Fruit fly (Drosophila melanogaster) whole organism, embryonic: ENCODE measurements around the gene wda.
A peak's percentile ranks its signal among the peaks of the same experiment; 100 is the strongest.

Experiments used
- Antp ChIP-seq: fragments of 200-800 bp; sonication (Bioruptor generic); optimal IDR thresholded peaks from 3 replicates; lab custom pipeline; 2016; ENCODE audit warnings: missing biosample characterization, missing genetic modification characterization
- CG11695 ChIP-seq: fragments of 200-800 bp; sonication (Bioruptor generic); IDR thresholded peaks from 3 replicates; pipeline ENCODE4 v1.3.6; 2022; ENCODE audit warnings: missing biosample characterization, missing genetic modification characterization
- CG12104 ChIP-seq: fragments of 200-800 bp; sonication (Bioruptor generic); optimal IDR thresholded peaks from 3 replicates; lab custom pipeline; 2016; ENCODE audit warnings: missing biosample characterization, missing genetic modification characterization
- CG12942 ChIP-seq: fragments of 200-800 bp; sonication (Bioruptor generic); optimal IDR thresholded peaks from 3 replicates; lab custom pipeline; 2016; ENCODE audit warnings: missing biosample characterization, missing genetic modification characterization
- CG14667 ChIP-seq: fragments of 200-800 bp; sonication (Bioruptor generic); IDR thresholded peaks from 2 replicates; pipeline ENCODE4 v1.3.6; 2022; ENCODE audit warnings: missing biosample characterization, missing genetic modification characterization
- CG15011 ChIP-seq: fragments of 200-800 bp; sonication (Bioruptor generic); optimal IDR thresholded peaks from 3 replicates; lab custom pipeline; 2018; ENCODE audit warnings: missing biosample characterization, mild to moderate bottlenecking, missing genetic modification characterization
- CG16813 ChIP-seq: fragments of 200-800 bp; sonication (Bioruptor generic); IDR thresholded peaks from 3 replicates; pipeline ENCODE4 v1.3.6; 2022; ENCODE audit warnings: missing biosample characterization, missing genetic modification characterization; ENCODE audit not compliant: partially characterized antibody
- CG16815 ChIP-seq: fragments of 200-800 bp; sonication (Bioruptor generic); optimal IDR thresholded peaks from 3 replicates; lab custom pipeline; 2017; ENCODE audit warnings: missing biosample characterization, mild to moderate bottlenecking, missing genetic modification characterization
- CG17186 ChIP-seq: fragments of 200-800 bp; sonication (Bioruptor generic); optimal IDR thresholded peaks from 3 replicates; lab custom pipeline; 2017; ENCODE audit warnings: missing biosample characterization, missing genetic modification reagents, missing genetic modification characterization
- CG17328 ChIP-seq: fragments of 200-800 bp; sonication (Bioruptor generic); IDR thresholded peaks from 2 replicates; pipeline ENCODE4 v1.3.6; 2022; ENCODE audit warnings: missing biosample characterization, missing genetic modification characterization
- CG18619 ChIP-seq: fragments of 200-800 bp; sonication (Bioruptor generic); optimal IDR thresholded peaks from 3 replicates; lab custom pipeline; 2017; ENCODE audit warnings: missing biosample characterization, mild to moderate bottlenecking, missing genetic modification characterization
- CG2202 ChIP-seq: fragments of 200-800 bp; sonication (Bioruptor generic); optimal IDR thresholded peaks from 2 replicates; lab custom pipeline; 2018; ENCODE audit warnings: missing biosample characterization, mild to moderate bottlenecking, missing genetic modification characterization
- CG2678 ChIP-seq: fragments of 200-800 bp; sonication (Bioruptor generic); optimal IDR thresholded peaks from 3 replicates; lab custom pipeline; 2019; ENCODE audit warnings: missing biosample characterization, mild to moderate bottlenecking, missing genetic modification characterization, moderate library complexity
- CG30020 ChIP-seq: fragments of 200-800 bp; optimal IDR thresholded peaks from 2 replicates; lab custom pipeline; 2019; ENCODE audit warnings: missing biosample characterization, mild to moderate bottlenecking, missing genetic modification characterization, moderate library complexity
- CG3065 ChIP-seq: fragments of 200-800 bp; sonication (Bioruptor generic); optimal IDR thresholded peaks from 2 replicates; lab custom pipeline; 2016; ENCODE audit warnings: missing biosample characterization, missing genetic modification characterization
- CG31441 ChIP-seq: fragments of 200-800 bp; sonication (Bioruptor generic); IDR thresholded peaks from 2 replicates; pipeline ENCODE4 v1.3.6; 2022; ENCODE audit warnings: missing biosample characterization, missing genetic modification characterization
- CG32532 ChIP-seq: fragments of 200-800 bp; sonication (Bioruptor generic); IDR thresholded peaks from 2 replicates; pipeline ENCODE4 v1.3.6; 2022; ENCODE audit warnings: missing biosample characterization, missing genetic modification characterization
- CG33213 ChIP-seq: fragments of 200-800 bp; sonication (Bioruptor generic); optimal IDR thresholded peaks from 3 replicates; lab custom pipeline; 2016; ENCODE audit warnings: missing biosample characterization, missing genetic modification characterization
- CG4854 ChIP-seq: fragments of 200-800 bp; sonication (Bioruptor generic); optimal IDR thresholded peaks from 2 replicates; lab custom pipeline; 2016; ENCODE audit warnings: missing biosample characterization, missing genetic modification characterization, inconsistent platforms
- CG5245 ChIP-seq: fragments of 200-800 bp; sonication (Bioruptor generic); optimal IDR thresholded peaks from 3 replicates; lab custom pipeline; 2016; ENCODE audit warnings: missing biosample characterization, missing genetic modification characterization
- CG6254 ChIP-seq: fragments of 200-800 bp; sonication (Bioruptor generic); optimal IDR thresholded peaks from 3 replicates; lab custom pipeline; 2017; ENCODE audit warnings: mild to moderate bottlenecking, missing biosample characterization, missing genetic modification reagents, missing genetic modification characterization
- CG8478 ChIP-seq: fragments of >200 bp; optimal IDR thresholded peaks from 2 replicates; lab custom pipeline; 2018
- CG9876 ChIP-seq: fragments of 200-800 bp; sonication (Bioruptor generic); optimal IDR thresholded peaks from 2 replicates; lab custom pipeline; 2016; ENCODE audit warnings: missing biosample characterization, missing genetic modification characterization
- CHES-1-like ChIP-seq: fragments of 200-800 bp; sonication (Bioruptor generic); optimal IDR thresholded peaks from 2 replicates; lab custom pipeline; 2016; ENCODE audit warnings: missing biosample characterization, missing genetic modification characterization
- Dbx ChIP-seq: fragments of 200-800 bp; sonication (Bioruptor generic); IDR thresholded peaks from 3 replicates; pipeline ENCODE4 v1.3.6; 2022; ENCODE audit warnings: missing biosample characterization, missing genetic modification characterization
- Doc2 ChIP-seq: fragments of 200-800 bp; sonication (Bioruptor generic); IDR thresholded peaks from 2 replicates; pipeline ENCODE4 v1.3.6; 2022; ENCODE audit warnings: missing biosample characterization, missing genetic modification characterization
- Lhr ChIP-seq: fragments of 200-800 bp; sonication (Bioruptor generic); optimal IDR thresholded peaks from 3 replicates; lab custom pipeline; 2017; ENCODE audit warnings: mild to moderate bottlenecking, missing biosample characterization, missing genetic modification reagents, missing genetic modification characterization
- NK7.1 ChIP-seq: fragments of 200-800 bp; sonication (Bioruptor generic); optimal IDR thresholded peaks from 3 replicates; lab custom pipeline; 2016; ENCODE audit warnings: missing biosample characterization, missing genetic modification characterization
- NfI ChIP-seq: fragments of 200-800 bp; sonication (Bioruptor generic); optimal IDR thresholded peaks from 3 replicates; lab custom pipeline; 2018; ENCODE audit warnings: missing biosample characterization, mild to moderate bottlenecking, missing genetic modification characterization, moderate library complexity
- Pdp1 ChIP-seq, 2 experiments: fragments of 200-800 bp; sonication (Bioruptor generic); optimal IDR thresholded peaks; 3 replicates each; lab custom pipeline; 2016; ENCODE audit warnings: missing biosample characterization in 2 of 2, missing genetic modification characterization in 2 of 2, mild to moderate bottlenecking in 1 of 2, moderate library complexity in 1 of 2
- Sin3A ChIP-seq: fragments of >200 bp; optimal IDR thresholded peaks from 2 replicates; lab custom pipeline; 2018
- Six4 ChIP-seq: fragments of 200-800 bp; sonication (Bioruptor generic); optimal IDR thresholded peaks from 2 replicates; lab custom pipeline; 2016; ENCODE audit warnings: missing biosample characterization, missing genetic modification characterization
- Sox100B ChIP-seq: fragments of 200-800 bp; sonication (Bioruptor generic); optimal IDR thresholded peaks from 3 replicates; lab custom pipeline; 2018; ENCODE audit warnings: missing biosample characterization, mild to moderate bottlenecking, missing genetic modification characterization
- Ssrp ChIP-seq: fragments of 200-800 bp; sonication (Bioruptor generic); optimal IDR thresholded peaks from 2 replicates; lab custom pipeline; 2018; ENCODE audit warnings: missing biosample characterization, mild to moderate bottlenecking, missing genetic modification characterization, moderate library complexity
- Stat92E ChIP-seq, 3 experiments: fragments of >200 bp in 2 of 3; fragments of 200-800 bp in 1 of 3; sonication (Bioruptor generic) in 1 of 3; optimal IDR thresholded peaks; 2 replicates each; lab custom pipeline; 2017 to 2019; ENCODE audit warnings: missing biosample characterization in 3 of 3, missing genetic modification characterization in 3 of 3, mild to moderate bottlenecking in 1 of 3, moderate library complexity in 1 of 3
- TFAM ChIP-seq: fragments of 200-800 bp; sonication (Bioruptor generic); optimal IDR thresholded peaks from 2 replicates; lab custom pipeline; 2017; ENCODE audit warnings: missing biosample characterization, missing genetic modification characterization, inconsistent platforms
- bbx ChIP-seq: fragments of 200-800 bp; sonication (Bioruptor generic); IDR thresholded peaks from 2 replicates; pipeline ENCODE4 v1.3.6; 2022; ENCODE audit warnings: missing biosample characterization, missing genetic modification characterization; ENCODE audit not compliant: partially characterized antibody
- cato ChIP-seq: fragments of 200-800 bp; sonication (Bioruptor generic); optimal IDR thresholded peaks from 2 replicates; lab custom pipeline; 2016; ENCODE audit warnings: missing biosample characterization, missing genetic modification characterization, borderline replicate concordance
- chinmo ChIP-seq: fragments of 200-800 bp; sonication (Bioruptor generic); IDR thresholded peaks from 4 replicates; pipeline ENCODE4 v1.3.6; 2022; ENCODE audit warnings: missing biosample characterization, missing genetic modification characterization; ENCODE audit not compliant: partially characterized antibody
- dati ChIP-seq: fragments of 200-800 bp; sonication (Bioruptor generic); IDR thresholded peaks from 2 replicates; pipeline ENCODE4 v1.3.6; 2022; ENCODE audit warnings: missing biosample characterization, missing genetic modification characterization
- dmrt11E ChIP-seq: fragments of 200-800 bp; sonication (Bioruptor generic); optimal IDR thresholded peaks from 3 replicates; lab custom pipeline; 2018; ENCODE audit warnings: missing biosample characterization, mild to moderate bottlenecking, missing genetic modification characterization, moderate library complexity
- dpn ChIP-seq, 2 experiments: fragments of 200-800 bp; sonication (Bioruptor generic); optimal IDR thresholded peaks; 3 replicates each; lab custom pipeline; 2016; ENCODE audit warnings: missing biosample characterization in 2 of 2, missing genetic modification characterization in 2 of 2
- grn ChIP-seq: fragments of 200-800 bp; sonication (Bioruptor generic); optimal IDR thresholded peaks from 3 replicates; lab custom pipeline; 2017; ENCODE audit warnings: missing biosample characterization, missing genetic modification characterization
- h ChIP-seq: fragments of >200 bp; optimal IDR thresholded peaks from 2 replicates; lab custom pipeline; 2017
- inv ChIP-seq: fragments of 200-800 bp; sonication (Bioruptor generic); IDR thresholded peaks from 2 replicates; pipeline ENCODE4 v1.3.6; 2022; ENCODE audit warnings: missing biosample characterization, missing genetic modification characterization; ENCODE audit not compliant: partially characterized antibody
- org-1 ChIP-seq: fragments of 200-800 bp; sonication (Bioruptor generic); optimal IDR thresholded peaks from 2 replicates; lab custom pipeline; 2017; ENCODE audit warnings: missing biosample characterization, missing genetic modification characterization
- pb ChIP-seq: fragments of 200-800 bp; sonication (Bioruptor generic); optimal IDR thresholded peaks from 3 replicates; lab custom pipeline; 2016; ENCODE audit warnings: missing biosample characterization, missing genetic modification characterization
- pnt ChIP-seq: fragments of 200-800 bp; sonication (Bioruptor generic); optimal IDR thresholded peaks from 3 replicates; lab custom pipeline; 2016; ENCODE audit warnings: missing biosample characterization, missing genetic modification characterization
- repo ChIP-seq: fragments of 200-800 bp; sonication (Bioruptor generic); optimal IDR thresholded peaks from 2 replicates; lab custom pipeline; 2016; ENCODE audit warnings: missing biosample characterization, missing genetic modification characterization
- run ChIP-seq: fragments of 200-800 bp; sonication (Bioruptor generic); optimal IDR thresholded peaks from 3 replicates; lab custom pipeline; 2018; ENCODE audit warnings: missing biosample characterization, mild to moderate bottlenecking, missing genetic modification characterization
- tin ChIP-seq: fragments of 200-800 bp; sonication (Bioruptor generic); optimal IDR thresholded peaks from 3 replicates; lab custom pipeline; 2016; ENCODE audit warnings: missing biosample characterization, missing genetic modification characterization

wda gene

DNA sequence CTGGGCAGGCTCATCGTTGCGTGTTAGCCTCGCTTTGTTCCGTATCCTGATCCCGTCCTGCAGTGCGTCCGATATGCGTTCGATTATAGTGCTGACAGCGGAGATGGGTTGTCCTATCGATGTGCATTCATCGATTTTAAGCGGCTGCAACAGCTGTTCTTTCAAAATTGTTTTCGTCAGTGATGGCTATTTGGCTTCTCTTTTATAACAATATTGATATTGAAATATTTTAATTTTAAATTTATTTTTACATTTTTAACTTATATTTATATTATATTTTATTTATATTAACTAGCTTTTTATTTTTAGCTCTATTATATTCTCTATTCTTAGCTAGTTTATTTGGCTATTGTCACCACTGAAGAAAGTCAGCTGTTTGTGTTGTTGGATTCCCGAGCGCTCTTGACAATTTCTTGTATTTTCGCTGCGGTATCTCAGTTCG is at the start of gene wda, which contains the start of gene Pex11c (continued):
- TF ChIP-seq Pdp1 (GFP tag; optimal IDR thresholded peaks at IDR 0.05; lab: Kevin White, UChicago) (peak in 1 of 2 experiments; percentile 2), CG17328 (GFP tag; lab: Robert Waterston, UW) (peak; percentile 85), Stat92E (GFP tag; optimal IDR thresholded peaks at IDR 0.05; lab: Kevin White, UChicago) (peak in 1 of 3 experiments; percentile 73), CG16813 (GFP tag; lab: Robert Waterston, UW) (peak; percentile 69), dmrt11E (peak; percentile 95), NK7.1 (GFP tag; lab: Kevin White, UChicago) (no peak), dpn (GFP tag; optimal IDR thresholded peaks at IDR 0.05; lab: Kevin White, UChicago) (peak in 1 of 2 experiments; percentile 87), cato (GFP tag; lab: Kevin White, UChicago) (peak; percentile 77), CG3065 (GFP tag; lab: Kevin White, UChicago) (peak; percentile 60), grn (GFP tag; lab: Kevin White, UChicago) (no peak), chinmo (no peak), CG4854 (GFP tag; lab: Kevin White, UChicago) (no peak), repo (GFP tag; lab: Kevin White, UChicago) (no peak), pb (no peak), CG32532 (no peak; the same call in 1 of the 2 replicates), CG6254 (peak; percentile 72), Doc2 (no peak), TFAM (GFP tag; lab: Kevin White, UChicago) (no peak), Six4 (GFP tag; lab: Kevin White, UChicago) (peak; percentile 56), CG9876 (GFP tag; lab: Kevin White, UChicago) (no peak), inv (peak; percentile 59; the same call in 1 of the 2 replicates), CG30020 (peak; percentile 82), CG31441 (GFP tag; lab: Robert Waterston, UW) (peak; percentile 95), Sin3A (lab: Kevin White, UChicago) (no peak), CG8478 (lab: Kevin White, UChicago) (no peak), CG15011 (no peak), dati (GFP tag; lab: Robert Waterston, UW) (no peak), CG11695 (GFP tag; lab: Robert Waterston, UW) (peak; percentile 90), CG33213 (GFP tag; lab: Kevin White, UChicago) (no peak), tin (GFP tag; lab: Kevin White, UChicago) (peak; percentile 65), CG2678 (tag; lab: Kevin White, UChicago) (peak; percentile 92), pnt (GFP tag; lab: Kevin White, UChicago) (no peak), CG18619 (peak; percentile 88), CG12104 (GFP tag; lab: Kevin White, UChicago) (peak; percentile 70), run (tag; lab: Kevin White, UChicago) (peak; percentile 77), Antp (GFP tag; lab: Kevin White, UChicago) (no peak), CG2202 (tag; lab: Kevin White, UChicago) (peak; percentile 70), org-1 (GFP tag; lab: Kevin White, UChicago) (peak; percentile 55), Lhr (GFP tag; lab: Kevin White, UChicago) (peak; percentile 35), NfI (GFP tag; lab: Kevin White, UChicago) (peak; percentile 83), Ssrp (tag; lab: Kevin White, UChicago) (peak; percentile 92), CG5245 (GFP tag; lab: Kevin White, UChicago) (peak; percentile 43), Sox100B (GFP tag; lab: Kevin White, UChicago) (peak; percentile 80), bbx (peak; percentile 73), CG14667 (GFP tag; lab: Robert Waterston, UW) (peak; percentile 88), h (lab: Kevin White, UChicago) (no peak), CG12942 (GFP tag; lab: Kevin White, UChicago) (peak; percentile 84), CG16815 (peak; percentile 72), CHES-1-like (GFP tag; lab: Kevin White, UChicago) (peak; percentile 61), Dbx (GFP tag; lab: Robert Waterston, UW) (peak; percentile 85; the same call in 2 of the 3 replicates), CG17186 (GFP tag; lab: Kevin White, UChicago) (peak; percentile 5)
